Fruit fly (Drosophila melanogaster): ENCODE data around the gene CG14257.

DNA sequence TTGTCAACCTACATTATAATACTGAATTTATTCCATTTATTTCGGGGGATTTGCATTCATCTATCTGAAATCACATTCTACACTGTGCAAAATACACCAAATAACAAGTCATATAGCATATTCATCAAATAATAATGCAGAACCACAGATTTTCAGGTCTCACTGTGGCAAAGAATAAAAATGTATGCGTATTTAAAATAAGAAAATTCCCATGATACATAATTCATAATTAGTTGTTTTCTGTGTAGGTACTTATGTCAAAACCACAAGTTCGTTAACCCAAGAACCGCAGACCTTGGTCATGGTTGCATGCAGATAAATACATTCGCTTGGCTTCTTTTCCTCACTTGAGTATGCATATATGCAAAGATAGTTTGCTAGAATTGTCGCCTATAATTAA is 16.6 kb downstream of the CG14257 start:
- no peak for TF ChIP-seq gl (tag; optimal IDR thresholded peaks at IDR 0.05)
- TF ChIP-seq CG13204 (GFP tag; optimal IDR thresholded peaks at IDR 0.05), result no peak
- no peak for TF ChIP-seq CG12605 (GFP tag; IDR thresholded peaks at IDR 0.05)
